Worm (Caenorhabditis elegans) whole organism, L3 larva: ENCODE results near the gene nhr-176.

Experiments
- jun-1 ChIP-seq: fragments of 150-350 bp; optimal IDR thresholded peaks from 2 replicates; lab custom pipeline; 2014; ENCODE audit warnings: missing biosample characterization, missing genetic modification reagents, missing genetic modification characterization
- lin-39 ChIP-seq: fragments of 150-350 bp; optimal IDR thresholded peaks from 2 replicates; lab custom pipeline; 2018; ENCODE audit warnings: missing biosample characterization, missing genetic modification reagents, missing genetic modification characterization
- nhr-12 ChIP-seq: fragments of 150-350 bp; optimal IDR thresholded peaks from 2 replicates; lab custom pipeline; 2014; ENCODE audit warnings: missing biosample characterization, missing genetic modification characterization
- unc-62 ChIP-seq: fragments of 150-350 bp; sonication (generic microtip); optimal IDR thresholded peaks from 4 replicates; lab custom pipeline; 2014; ENCODE audit warnings: missing biosample characterization, missing genetic modification reagents, missing genetic modification characterization

DNA sequence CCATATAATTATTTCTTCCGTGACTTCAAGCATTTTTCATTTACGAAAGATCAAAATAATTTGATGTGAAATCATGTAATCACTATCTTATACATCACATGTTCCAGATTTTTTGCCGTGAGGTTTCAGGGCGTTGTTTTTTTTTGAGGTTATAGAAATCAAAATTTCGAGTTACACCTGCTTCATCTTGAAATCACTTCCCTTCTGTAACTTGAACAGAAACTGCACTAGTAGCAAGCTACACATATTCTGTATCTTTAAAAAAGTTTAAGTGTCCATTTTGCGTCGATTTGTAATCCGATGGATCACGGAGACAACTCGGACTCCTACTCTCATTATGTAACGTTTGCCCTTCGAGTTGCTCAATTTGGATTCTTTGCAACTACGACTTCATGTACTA lies 19.6 kb downstream of the nhr-176 start, which contains the start of gene F22B8.3:
- no peak for TF ChIP-seq nhr-12 (tag; lab: Kevin White, UChicago)
- TF ChIP-seq jun-1 (tag; lab: Kevin White, UChicago): no peak
- TF ChIP-seq lin-39 (tag; lab: Kevin White, UChicago): no peak
- no peak for TF ChIP-seq unc-62
